Fruit fly (Drosophila melanogaster) whole organism, embryonic: Measurements from ENCODE around the gene PNKP.

Experiments
- Aef1 ChIP-seq: fragments of 200-800 bp; sonication (Bioruptor generic); IDR thresholded peaks from 3 replicates; pipeline ENCODE4 v1.3.6; 2022; ENCODE audit warnings: missing biosample characterization, missing genetic modification characterization
- CG10209 ChIP-seq: fragments of 200-800 bp; sonication (Bioruptor generic); optimal IDR thresholded peaks from 3 replicates; lab custom pipeline; 2017; ENCODE audit warnings: missing biosample characterization, mild to moderate bottlenecking, missing genetic modification characterization, missing genetic modification reagents
- CG10543 ChIP-seq: fragments of 200-800 bp; sonication (Bioruptor generic); optimal IDR thresholded peaks from 3 replicates; lab custom pipeline; 2017; ENCODE audit warnings: missing biosample characterization, mild to moderate bottlenecking, missing genetic modification characterization, moderate library complexity
- CG11504 ChIP-seq: fragments of 200-800 bp; sonication (Bioruptor generic); optimal IDR thresholded peaks from 3 replicates; lab custom pipeline; 2019; ENCODE audit warnings: missing biosample characterization, mild to moderate bottlenecking, missing genetic modification characterization, moderate library complexity
- CG16815 ChIP-seq: fragments of 200-800 bp; sonication (Bioruptor generic); optimal IDR thresholded peaks from 3 replicates; lab custom pipeline; 2017; ENCODE audit warnings: missing biosample characterization, mild to moderate bottlenecking, missing genetic modification characterization
- CG17359 ChIP-seq: fragments of 200-800 bp; sonication (Bioruptor generic); optimal IDR thresholded peaks from 3 replicates; lab custom pipeline; 2018; ENCODE audit warnings: missing biosample characterization, mild to moderate bottlenecking, missing genetic modification characterization, moderate library complexity
- CG1792 ChIP-seq: fragments of 200-800 bp; sonication (Bioruptor generic); optimal IDR thresholded peaks from 2 replicates; lab custom pipeline; 2016; ENCODE audit warnings: missing biosample characterization, missing genetic modification characterization
- CG18011 ChIP-seq: fragments of 200-800 bp; sonication (Bioruptor generic); optimal IDR thresholded peaks from 2 replicates; lab custom pipeline; 2017; ENCODE audit warnings: missing biosample characterization, missing genetic modification characterization, mild to moderate bottlenecking, moderate library complexity, missing genotype
- CG18476 ChIP-seq: fragments of 200-800 bp; sonication (Bioruptor generic); optimal IDR thresholded peaks from 2 replicates; lab custom pipeline; 2016; ENCODE audit warnings: missing biosample characterization, mild to moderate bottlenecking, missing genetic modification characterization
- CG18599 ChIP-seq: fragments of 200-800 bp; sonication (Bioruptor generic); optimal IDR thresholded peaks from 3 replicates; lab custom pipeline; 2017; ENCODE audit warnings: missing biosample characterization, missing genetic modification characterization, mild to moderate bottlenecking, moderate library complexity, missing genetic modification reagents
- CG2120 ChIP-seq: fragments of 200-800 bp; sonication (Bioruptor generic); optimal IDR thresholded peaks from 3 replicates; lab custom pipeline; 2016; ENCODE audit warnings: missing biosample characterization, missing genetic modification characterization
- CG7839 ChIP-seq: fragments of 200-800 bp; sonication (Bioruptor generic); optimal IDR thresholded peaks from 3 replicates; lab custom pipeline; 2018; ENCODE audit warnings: missing biosample characterization, mild to moderate bottlenecking, missing genetic modification characterization, moderate library complexity
- CG8281 ChIP-seq: fragments of 200-800 bp; sonication (Bioruptor generic); optimal IDR thresholded peaks from 2 replicates; lab custom pipeline; 2018; ENCODE audit warnings: missing biosample characterization, mild to moderate bottlenecking, missing genetic modification characterization, moderate library complexity
- CG8359 ChIP-seq: fragments of 200-800 bp; sonication (Bioruptor generic); optimal IDR thresholded peaks from 2 replicates; lab custom pipeline; 2017; ENCODE audit warnings: missing biosample characterization, mild to moderate bottlenecking, missing genetic modification characterization, borderline replicate concordance
- CG8944 ChIP-seq: fragments of 200-800 bp; sonication (Bioruptor generic); optimal IDR thresholded peaks from 3 replicates; lab custom pipeline; 2016; ENCODE audit warnings: missing biosample characterization, missing genetic modification characterization
- CG9727 ChIP-seq: fragments of 200-800 bp; sonication (Bioruptor generic); optimal IDR thresholded peaks from 3 replicates; lab custom pipeline; 2017; ENCODE audit warnings: missing biosample characterization, mild to moderate bottlenecking, missing genetic modification characterization
- CG9797 ChIP-seq: fragments of 200-800 bp; sonication (Bioruptor generic); optimal IDR thresholded peaks from 3 replicates; lab custom pipeline; 2018; ENCODE audit warnings: missing biosample characterization, mild to moderate bottlenecking, missing genetic modification characterization
- CHES-1-like ChIP-seq: fragments of 200-800 bp; sonication (Bioruptor generic); optimal IDR thresholded peaks from 2 replicates; lab custom pipeline; 2016; ENCODE audit warnings: missing biosample characterization, missing genetic modification characterization
- Chrac-16 ChIP-seq: fragments of 200-800 bp; sonication (Bioruptor generic); optimal IDR thresholded peaks from 3 replicates; lab custom pipeline; 2016; ENCODE audit warnings: missing biosample characterization, missing genetic modification characterization
- D ChIP-seq, 2 experiments: fragments of 200-800 bp in 1 of 2; fragments of >200 bp in 1 of 2; sonication (Bioruptor generic) in 1 of 2; optimal IDR thresholded peaks; 2 replicates in 1 of 2; 3 replicates in 1 of 2; lab custom pipeline; 2017; ENCODE audit warnings: mild to moderate bottlenecking in 1 of 2, missing biosample characterization in 1 of 2, missing genetic modification characterization in 1 of 2, missing genetic modification reagents in 1 of 2
- E2f2 ChIP-seq: fragments of 200-800 bp; sonication (Bioruptor generic); IDR thresholded peaks from 2 replicates; pipeline ENCODE4 v1.3.6; 2022; ENCODE audit warnings: missing biosample characterization, missing genetic modification characterization
- Fer2 ChIP-seq: fragments of 200-800 bp; sonication (Bioruptor generic); optimal IDR thresholded peaks from 2 replicates; lab custom pipeline; 2018; ENCODE audit warnings: missing biosample characterization, mild to moderate bottlenecking, missing genetic modification characterization, moderate library complexity
- Hsf ChIP-seq: fragments of 200-800 bp; sonication (Bioruptor generic); optimal IDR thresholded peaks from 3 replicates; lab custom pipeline; 2016; ENCODE audit warnings: missing biosample characterization, missing genetic modification characterization
- Lpt ChIP-seq: fragments of >200 bp; optimal IDR thresholded peaks from 2 replicates; lab custom pipeline; 2018; ENCODE audit warnings: missing biosample characterization, missing genetic modification characterization
- Oaz ChIP-seq: fragments of 200-800 bp; sonication (Bioruptor generic); IDR thresholded peaks from 2 replicates; pipeline ENCODE4 v1.3.6; 2022; ENCODE audit warnings: missing biosample characterization, missing genetic modification characterization
- Opbp ChIP-seq: fragments of 200-800 bp; sonication (Bioruptor generic); IDR thresholded peaks from 3 replicates; pipeline ENCODE4 v1.3.6; 2022; ENCODE audit warnings: missing biosample characterization, missing genetic modification characterization; ENCODE audit not compliant: partially characterized antibody
- PHDP ChIP-seq: fragments of 200-800 bp; sonication (Bioruptor generic); optimal IDR thresholded peaks from 3 replicates; lab custom pipeline; 2018; ENCODE audit warnings: missing biosample characterization, mild to moderate bottlenecking, missing genetic modification characterization, moderate library complexity
- Poxn ChIP-seq: fragments of 200-800 bp; sonication (Bioruptor generic); IDR thresholded peaks from 2 replicates; pipeline ENCODE4 v1.3.6; 2022; ENCODE audit warnings: missing biosample characterization, missing genetic modification characterization
- Ravus ChIP-seq: fragments of 200-800 bp; sonication (Bioruptor generic); IDR thresholded peaks from 2 replicates; pipeline ENCODE4 v1.3.6; 2022; ENCODE audit warnings: missing biosample characterization, missing genetic modification characterization
- TFAM ChIP-seq: fragments of 200-800 bp; sonication (Bioruptor generic); optimal IDR thresholded peaks from 2 replicates; lab custom pipeline; 2017; ENCODE audit warnings: missing biosample characterization, missing genetic modification characterization, inconsistent platforms
- Usf ChIP-seq: fragments of 200-800 bp; sonication (Bioruptor generic); optimal IDR thresholded peaks from 2 replicates; lab custom pipeline; 2017; ENCODE audit warnings: missing genotype, missing biosample characterization, missing genetic modification characterization
- YL-1 ChIP-seq: fragments of 200-800 bp; sonication (Bioruptor generic); optimal IDR thresholded peaks from 3 replicates; lab custom pipeline; 2017; ENCODE audit warnings: missing biosample characterization, mild to moderate bottlenecking, missing genetic modification characterization
- ab ChIP-seq: fragments of 200-800 bp; sonication (Bioruptor generic); optimal IDR thresholded peaks from 2 replicates; lab custom pipeline; 2016; ENCODE audit warnings: missing biosample characterization, missing genetic modification characterization
- bowl ChIP-seq: fragments of 200-800 bp; sonication (Bioruptor generic); IDR thresholded peaks from 2 replicates; pipeline ENCODE4 v1.3.6; 2022; ENCODE audit warnings: missing biosample characterization, missing genetic modification characterization
- crc ChIP-seq: fragments of 200-800 bp; sonication (Bioruptor generic); optimal IDR thresholded peaks from 2 replicates; lab custom pipeline; 2016; ENCODE audit warnings: missing biosample characterization, missing genetic modification characterization
- eve ChIP-seq, 2 experiments: fragments of >200 bp; optimal IDR thresholded peaks; 2 replicates each; lab custom pipeline; 2017; ENCODE audit warnings: missing biosample characterization in 2 of 2, missing genetic modification characterization in 2 of 2
- ewg ChIP-seq: fragments of 200-800 bp; sonication (Bioruptor generic); optimal IDR thresholded peaks from 3 replicates; lab custom pipeline; 2017; ENCODE audit warnings: mild to moderate bottlenecking, missing biosample characterization, missing genetic modification reagents, missing genetic modification characterization
- fru ChIP-seq: fragments of >200 bp; optimal IDR thresholded peaks from 2 replicates; lab custom pipeline; 2017
- grau ChIP-seq: fragments of 200-800 bp; optimal IDR thresholded peaks from 3 replicates; lab custom pipeline; 2019; ENCODE audit warnings: missing biosample characterization, mild to moderate bottlenecking, missing genetic modification characterization, moderate library complexity
- gsb ChIP-seq: fragments of 200-800 bp; sonication (Bioruptor generic); IDR thresholded peaks from 2 replicates; pipeline ENCODE4 v1.3.6; 2022; ENCODE audit warnings: missing biosample characterization, missing genetic modification characterization
- hbn ChIP-seq: fragments of 200-800 bp; sonication (Bioruptor generic); IDR thresholded peaks from 2 replicates; pipeline ENCODE4 v1.3.6; 2022; ENCODE audit warnings: missing biosample characterization, missing genetic modification characterization; ENCODE audit not compliant: partially characterized antibody
- prd ChIP-seq, 3 experiments: fragments of >200 bp in 2 of 3; fragments of 200-800 bp in 1 of 3; sonication (Bioruptor generic) in 1 of 3; optimal IDR thresholded peaks in 2 of 3; IDR thresholded peaks in 1 of 3; 2 replicates in 2 of 3; 3 replicates in 1 of 3; pipeline versions ENCODE4 v1.3.6 to Lab custom; 2017 to 2022; ENCODE audit warnings: missing biosample characterization in 1 of 3, missing genetic modification characterization in 1 of 3
- ranshi ChIP-seq: fragments of 200-800 bp; sonication (Bioruptor generic); IDR thresholded peaks from 2 replicates; pipeline ENCODE4 v1.3.6; 2022; ENCODE audit warnings: missing biosample characterization, missing genetic modification characterization
- row ChIP-seq: fragments of 200-800 bp; sonication (Bioruptor generic); IDR thresholded peaks from 3 replicates; pipeline ENCODE4 v1.3.6; 2022; ENCODE audit warnings: missing biosample characterization, missing genetic modification characterization
- scrt ChIP-seq: fragments of 200-800 bp; sonication (Bioruptor generic); optimal IDR thresholded peaks from 2 replicates; lab custom pipeline; 2018; ENCODE audit warnings: missing biosample characterization, mild to moderate bottlenecking, missing genetic modification characterization, moderate library complexity
- sens ChIP-seq: fragments of 200-800 bp; sonication (Bioruptor generic); peaks from one replicate; lab custom pipeline; 2016; ENCODE audit warnings: missing biosample characterization, missing genetic modification characterization
- sqz ChIP-seq: fragments of 200-800 bp; sonication (Bioruptor generic); optimal IDR thresholded peaks from 3 replicates; lab custom pipeline; 2018; ENCODE audit warnings: missing biosample characterization, mild to moderate bottlenecking, missing genetic modification characterization
- tin ChIP-seq: fragments of 200-800 bp; sonication (Bioruptor generic); optimal IDR thresholded peaks from 3 replicates; lab custom pipeline; 2016; ENCODE audit warnings: missing biosample characterization, missing genetic modification characterization
- toy ChIP-seq: fragments of 200-800 bp; sonication (Bioruptor generic); IDR thresholded peaks from 2 replicates; pipeline ENCODE4 v1.3.6; 2022; ENCODE audit warnings: missing biosample characterization, missing genetic modification characterization
- tx ChIP-seq: fragments of 200-800 bp; sonication (Bioruptor generic); optimal IDR thresholded peaks from 2 replicates; lab custom pipeline; 2016; ENCODE audit warnings: missing biosample characterization, missing genetic modification characterization

The PNKP gene

DNA sequence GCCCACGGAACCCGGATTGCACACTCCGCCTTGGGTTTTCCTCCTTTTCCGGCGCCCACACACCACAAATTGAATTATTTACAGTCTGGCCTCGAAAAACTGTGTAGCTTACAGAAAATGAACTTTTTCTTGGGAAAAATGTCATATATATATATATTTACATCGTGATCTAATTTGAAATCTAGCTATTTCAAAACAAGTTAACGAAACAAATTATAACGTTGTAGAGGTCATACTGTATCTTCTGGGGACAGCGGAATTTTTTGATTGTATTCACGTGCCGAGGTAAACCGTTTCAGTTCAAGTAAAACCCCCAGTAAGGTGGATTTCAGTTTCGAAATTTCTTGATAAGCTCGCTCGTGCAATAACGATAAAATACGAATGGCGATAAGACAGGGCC lies 11.1 kb upstream of the PNKP start (continued):
- 0 out of 2 replicates have a peak, but pooled peaks have one; percentile 31 for TF ChIP-seq Oaz (GFP tag; lab: Robert Waterston, UW)
- 0 out of 2 replicates have a peak, but pooled peaks have one; percentile 14 for TF ChIP-seq Poxn (GFP tag; lab: Robert Waterston, UW)
- TF ChIP-seq eve (GFP tag; optimal IDR thresholded peaks at IDR 0.05; lab: Kevin White, UChicago), result no peak
- no peak for TF ChIP-seq CG18011
- TF ChIP-seq tx (GFP tag; lab: Kevin White, UChicago), result no peak
- TF ChIP-seq CG8281, result no peak
- TF ChIP-seq TFAM (GFP tag; lab: Kevin White, UChicago), result no peak
- peak; percentile 55; the same call in 2 of the 3 replicates for TF ChIP-seq Aef1
- peak; percentile 89 for TF ChIP-seq grau (tag; lab: Kevin White, UChicago)
- no peak; the same call in 1 of the 2 replicates for TF ChIP-seq ranshi (GFP tag; lab: Robert Waterston, UW)
- no peak for TF ChIP-seq CG9797 (GFP tag; lab: Kevin White, UChicago)
- no peak for TF ChIP-seq Fer2 (tag; lab: Kevin White, UChicago)
- TF ChIP-seq CG18599, result peak; percentile 67
- TF ChIP-seq Chrac-16 (GFP tag; lab: Kevin White, UChicago), result peak; percentile 10
- peak; percentile 64; the same call in 1 of the 2 replicates for TF ChIP-seq gsb (GFP tag; lab: Robert Waterston, UW)
- no peak for TF ChIP-seq CHES-1-like (GFP tag; lab: Kevin White, UChicago)
- no peak for TF ChIP-seq crc (GFP tag; lab: Kevin White, UChicago)
- peak; percentile 63 for TF ChIP-seq CG2120 (GFP tag; lab: Kevin White, UChicago)
- no peak for TF ChIP-seq CG8359 (GFP tag; lab: Kevin White, UChicago)
- no peak for TF ChIP-seq Hsf (GFP tag; lab: Kevin White, UChicago)
- TF ChIP-seq ab (GFP tag; lab: Kevin White, UChicago), result no peak
- no peak for TF ChIP-seq Opbp
- TF ChIP-seq scrt (GFP tag; lab: Kevin White, UChicago), result no peak
- no peak for TF ChIP-seq CG1792 (GFP tag; lab: Kevin White, UChicago)
- peak; percentile 7 for TF ChIP-seq YL-1 (GFP tag; lab: Kevin White, UChicago)
- TF ChIP-seq CG10543 (GFP tag; lab: Kevin White, UChicago), result peak; percentile 1
- peak; percentile 85 for TF ChIP-seq sens (GFP tag; lab: Kevin White, UChicago)
- TF ChIP-seq CG11504, result peak; percentile 54
- peak; percentile 28; the same call in 1 of the 2 replicates for TF ChIP-seq E2f2 (GFP tag; lab: Robert Waterston, UW)
- TF ChIP-seq bowl (GFP tag; lab: Robert Waterston, UW), result no peak
- TF ChIP-seq Lpt, result no peak
- TF ChIP-seq CG10209 (GFP tag; lab: Kevin White, UChicago), result peak; percentile 32
- TF ChIP-seq prd (optimal IDR thresholded peaks at IDR 0.05; lab: Kevin White, UChicago), result no peak
- TF ChIP-seq prd (GFP tag; IDR thresholded peaks at IDR 0.05; lab: Robert Waterston, UW), result peak; percentile 76
- TF ChIP-seq toy, result no peak
- TF ChIP-seq ewg (GFP tag; lab: Kevin White, UChicago), result no peak
- TF ChIP-seq row (GFP tag; lab: Robert Waterston, UW), result peak; percentile 77
- no peak for TF ChIP-seq fru
- no peak for TF ChIP-seq CG18476 (GFP tag; lab: Kevin White, UChicago)
- TF ChIP-seq CG8944 (GFP tag; lab: Kevin White, UChicago), result no peak
- TF ChIP-seq CG9727, result peak; percentile 27
- peak; percentile 69 for TF ChIP-seq PHDP (tag; lab: Kevin White, UChicago)
- no peak for TF ChIP-seq D (optimal IDR thresholded peaks at IDR 0.05; lab: Kevin White, UChicago)
- no peak for TF ChIP-seq D (GFP tag; optimal IDR thresholded peaks at IDR 0.05; lab: Kevin White, UChicago)
- TF ChIP-seq Usf (GFP tag; lab: Kevin White, UChicago), result no peak
- TF ChIP-seq CG7839, result peak; percentile 57
- TF ChIP-seq sqz, result no peak
- TF ChIP-seq hbn (GFP tag; lab: Robert Waterston, UW), result no peak
- peak; percentile 59 for TF ChIP-seq Ravus
- peak; percentile 76 for TF ChIP-seq CG17359 (tag; lab: Kevin White, UChicago)
- TF ChIP-seq tin (GFP tag; lab: Kevin White, UChicago), result no peak
- no peak for TF ChIP-seq CG16815 (GFP tag; lab: Kevin White, UChicago)
